Fruit fly (Drosophila melanogaster) S2 (cell line): ENCODE measurements around the gene Fer2LCH.

Experiments
- CG8478 ChIP-seq: fragments of >200 bp; optimal IDR thresholded peaks from 2 replicates; lab custom pipeline; 2018
- CTCF ChIP-seq, 2 experiments: fragments of >200 bp; optimal IDR thresholded peaks; 2 replicates each; lab custom pipeline; 2018

Gene Fer2LCH

DNA sequence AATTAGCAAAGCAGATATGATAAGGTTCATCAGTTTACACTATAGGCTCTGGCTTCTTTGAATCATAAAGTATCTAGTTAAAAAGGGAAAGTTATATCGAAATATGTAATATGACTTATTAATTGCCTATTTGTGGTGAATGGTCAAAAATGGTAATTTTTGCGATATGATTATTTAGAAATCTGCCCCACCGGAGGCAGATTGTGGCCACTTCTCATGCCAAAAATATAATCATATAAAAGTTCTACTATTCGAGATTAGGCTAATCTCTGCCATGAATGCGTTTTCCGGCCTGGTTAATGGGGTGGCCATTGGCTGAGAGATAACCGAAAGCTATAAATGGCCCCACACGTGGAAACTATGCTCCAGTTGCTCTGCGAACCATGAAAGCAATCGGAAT, 40.9 kb downstream of the Fer2LCH start, which contains the start of gene CG15533:
TSS of gene CG15533 (plus strand) at position 362 of the 400 bp plus-strand sequence.
- TF ChIP-seq CTCF (optimal IDR thresholded peaks at IDR 0.05; lab: Kevin White, UChicago) (no peak), CG8478 (lab: Kevin White, UChicago) (no peak)

DNA sequence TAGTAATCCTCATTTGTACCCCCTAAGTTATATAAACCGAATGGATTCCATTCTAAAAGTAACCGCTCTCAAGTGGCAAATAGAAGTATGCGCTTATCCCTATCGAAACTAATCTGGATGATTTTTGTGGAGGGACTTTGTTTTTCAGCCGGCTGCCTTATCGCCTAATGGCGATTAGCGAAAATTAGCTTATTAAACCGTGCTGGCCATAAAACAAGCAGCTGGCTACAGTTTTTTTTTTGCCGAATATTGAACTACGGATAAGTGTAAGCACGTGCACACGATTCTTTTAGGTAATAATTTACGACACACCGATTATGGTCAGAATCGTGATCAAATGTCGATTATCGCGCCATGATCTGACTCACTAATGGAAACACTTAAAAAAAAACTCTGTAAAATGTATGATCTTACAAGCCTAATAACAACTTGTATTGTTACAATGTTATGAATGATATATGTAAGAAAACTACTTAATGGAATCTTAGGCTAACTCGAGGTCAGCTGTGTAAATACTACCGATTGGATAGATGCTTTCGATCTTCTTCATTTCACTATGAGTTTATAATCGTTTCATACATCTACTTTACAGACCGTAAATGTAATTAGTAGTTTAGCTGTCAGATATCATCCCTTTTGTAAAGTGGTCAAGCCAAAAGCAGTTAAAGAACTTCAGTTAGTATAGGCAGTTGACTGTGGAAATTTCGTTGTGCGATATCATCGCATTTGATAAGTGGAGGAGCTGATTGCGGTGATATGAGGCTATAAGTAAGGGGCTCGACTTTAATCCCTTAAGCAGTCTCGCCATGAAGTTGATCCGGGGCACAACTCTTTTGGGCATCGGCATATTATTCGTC, 43.9 kb downstream of the Fer2LCH start, which contains the start of gene CG15534:
TSS of gene CG15534 (plus strand) at position 807 of the 857 bp plus-strand sequence.
- TF ChIP-seq CTCF (optimal IDR thresholded peaks at IDR 0.05; lab: Kevin White, UChicago) (no peak), CG8478 (lab: Kevin White, UChicago) (no peak)
